Fruit fly (Drosophila melanogaster): ENCODE results near the gene CG9399.

The CG9399 gene

dm6 chr3R:9598099-9598498, 24.1 kb upstream of the CG9399 start:
- TF ChIP-seq CG10348 (GFP tag; IDR thresholded peaks at IDR 0.05) (peak; percentile 48; the same call in 1 of the 2 replicates), CG32121 (GFP tag; IDR thresholded peaks at IDR 0.05) (peak; percentile 76), gl (tag; optimal IDR thresholded peaks at IDR 0.05) (peak; percentile 6), Snoo (tag; optimal IDR thresholded peaks at IDR 0.05) (peak; percentile 27), CG4496 (GFP tag; IDR thresholded peaks at IDR 0.05) (peak; percentile 82), CG9948 (tag; optimal IDR thresholded peaks at IDR 0.05) (peak; percentile 75), Pif1A (GFP tag; optimal IDR thresholded peaks at IDR 0.05) (peak; percentile 85), CG13204 (GFP tag; optimal IDR thresholded peaks at IDR 0.05) (peak; percentile 6), CG12605 (GFP tag; IDR thresholded peaks at IDR 0.05) (peak; percentile 73), Pif1B (GFP tag; optimal IDR thresholded peaks at IDR 0.05) (peak; percentile 77), EcR (GFP tag; optimal IDR thresholded peaks at IDR 0.05) (no peak), CG15710 (tag; optimal IDR thresholded peaks at IDR 0.05) (peak; percentile 58), fd96Ca (GFP tag; IDR thresholded peaks at IDR 0.05) (peak; percentile 87), CG14655 (GFP tag; optimal IDR thresholded peaks at IDR 0.05) (peak; percentile 92), CG8159 (tag; optimal IDR thresholded peaks at IDR 0.05) (peak; percentile 67), CG8301 (tag; optimal IDR thresholded peaks at IDR 0.05) (peak; percentile 94), CG17806 (tag; optimal IDR thresholded peaks at IDR 0.05) (peak; percentile 75), D1 (tag; optimal IDR thresholded peaks at IDR 0.05) (peak; percentile 20), Ets98B (GFP tag; IDR thresholded peaks at IDR 0.05) (peak; percentile 68), rn (GFP tag; IDR thresholded peaks at IDR 0.05) (peak; percentile 38; the same call in 1 of the 2 replicates), CG34367 (tag; optimal IDR thresholded peaks at IDR 0.05) (peak; percentile 47)

- TF ChIP-seq CG17806 (tag; optimal IDR thresholded peaks at IDR 0.05) = no peak
- no peak for TF ChIP-seq CG12605 (GFP tag; IDR thresholded peaks at IDR 0.05)
Measured at dm6 chr3R:9596615-9597014, 22.6 kb upstream of the CG9399 start.

dm6 chr3R:9595681-9596357, 21.8 kb upstream of the CG9399 start:
- TF ChIP-seq CG15710 (tag; optimal IDR thresholded peaks at IDR 0.05) (no peak), CG34367 (tag; optimal IDR thresholded peaks at IDR 0.05) (no peak), CG9948 (tag; optimal IDR thresholded peaks at IDR 0.05) (no peak), D1 (tag; optimal IDR thresholded peaks at IDR 0.05) (no peak), fd96Ca (GFP tag; IDR thresholded peaks at IDR 0.05) (no peak), Snoo (tag; optimal IDR thresholded peaks at IDR 0.05) (no peak)

dm6 chr3R:9594839-9595238, 20.8 kb upstream of the CG9399 start:
- no peak for TF ChIP-seq CG10348 (GFP tag; IDR thresholded peaks at IDR 0.05)
- TF ChIP-seq Pif1B (GFP tag; optimal IDR thresholded peaks at IDR 0.05) = no peak
- no peak; the same call in 1 of the 2 replicates for TF ChIP-seq Ets98B (GFP tag; IDR thresholded peaks at IDR 0.05)
- TF ChIP-seq gl (tag; optimal IDR thresholded peaks at IDR 0.05) = no peak
- peak; percentile 66; the same call in 1 of the 3 replicates for TF ChIP-seq fd96Ca (GFP tag; IDR thresholded peaks at IDR 0.05)
- peak; percentile 19; the same call in 1 of the 2 replicates for TF ChIP-seq CG12605 (GFP tag; IDR thresholded peaks at IDR 0.05)
- TF ChIP-seq CG13204 (GFP tag; optimal IDR thresholded peaks at IDR 0.05) = no peak
- 0 out of 2 replicates have a peak, but pooled peaks have one; percentile 29 for TF ChIP-seq rn (GFP tag; IDR thresholded peaks at IDR 0.05)
- TF ChIP-seq Pif1A (GFP tag; optimal IDR thresholded peaks at IDR 0.05) = no peak
- no peak for TF ChIP-seq CG8301 (tag; optimal IDR thresholded peaks at IDR 0.05)
- TF ChIP-seq CG32121 (GFP tag; IDR thresholded peaks at IDR 0.05) = peak; percentile 24; the same call in 1 of the 2 replicates

dm6 chr3R:9594251-9594581, 20.2 kb upstream of the CG9399 start:
- no peak; the same call in 1 of the 3 replicates for TF ChIP-seq fd96Ca (GFP tag; IDR thresholded peaks at IDR 0.05)
- peak; percentile 71 for TF ChIP-seq CG14655 (GFP tag; optimal IDR thresholded peaks at IDR 0.05)
- TF ChIP-seq CG15710 (tag; optimal IDR thresholded peaks at IDR 0.05) = peak; percentile 39
- no peak for TF ChIP-seq CG4496 (GFP tag; IDR thresholded peaks at IDR 0.05)
- peak; percentile 30 for TF ChIP-seq CG8301 (tag; optimal IDR thresholded peaks at IDR 0.05)
- no peak for TF ChIP-seq CG10348 (GFP tag; IDR thresholded peaks at IDR 0.05)
- peak; percentile 63 for TF ChIP-seq CG8159 (tag; optimal IDR thresholded peaks at IDR 0.05)
- peak; percentile 45 for TF ChIP-seq CG34367 (tag; optimal IDR thresholded peaks at IDR 0.05)
- no peak for TF ChIP-seq Ets98B (GFP tag; IDR thresholded peaks at IDR 0.05)
- no peak for TF ChIP-seq D1 (tag; optimal IDR thresholded peaks at IDR 0.05)

dm6 chr3R:9593408-9594250, 19.6 kb upstream of the CG9399 start:
- TF ChIP-seq CG14655 (GFP tag; optimal IDR thresholded peaks at IDR 0.05) (peak; percentile 76), CG13204 (GFP tag; optimal IDR thresholded peaks at IDR 0.05) (peak; percentile 35), gl (tag; optimal IDR thresholded peaks at IDR 0.05) (peak; percentile 48), CG4496 (GFP tag; IDR thresholded peaks at IDR 0.05) (peak; percentile 81; the same call in 2 of the 3 replicates), CG10348 (GFP tag; IDR thresholded peaks at IDR 0.05) (no peak), CG8159 (tag; optimal IDR thresholded peaks at IDR 0.05) (peak; percentile 85), CG8301 (tag; optimal IDR thresholded peaks at IDR 0.05) (peak; percentile 69), EcR (GFP tag; optimal IDR thresholded peaks at IDR 0.05) (no peak), Pif1B (GFP tag; optimal IDR thresholded peaks at IDR 0.05) (peak; percentile 56), CG9948 (tag; optimal IDR thresholded peaks at IDR 0.05) (peak; percentile 87), CG34367 (tag; optimal IDR thresholded peaks at IDR 0.05) (peak; percentile 70), CG32121 (GFP tag; IDR thresholded peaks at IDR 0.05) (peak; percentile 81), Snoo (tag; optimal IDR thresholded peaks at IDR 0.05) (no peak), Pif1A (GFP tag; optimal IDR thresholded peaks at IDR 0.05) (peak; percentile 62), CG12605 (GFP tag; IDR thresholded peaks at IDR 0.05) (peak; percentile 72), CG15710 (tag; optimal IDR thresholded peaks at IDR 0.05) (peak; percentile 84), D1 (tag; optimal IDR thresholded peaks at IDR 0.05) (no peak), fd96Ca (GFP tag; IDR thresholded peaks at IDR 0.05) (0 out of 3 replicates have a peak, but pooled peaks have one; percentile 37), Ets98B (GFP tag; IDR thresholded peaks at IDR 0.05) (peak; percentile 73), CG17806 (tag; optimal IDR thresholded peaks at IDR 0.05) (peak; percentile 85), rn (GFP tag; IDR thresholded peaks at IDR 0.05) (peak; percentile 62)

All from whole organism, pupa.